Worm (Caenorhabditis elegans) whole organism, young adult: ENCODE data around the gene hpo-31.

Experiments used
- C06A6.2 ChIP-seq: fragments of 200-800 bp; sonication (Bioruptor generic); conservative IDR thresholded peaks from 2 replicates; pipeline ENCODE4 v1.3.6; 2022; ENCODE audit warnings: missing genetic modification characterization, missing compliant biosample characterization
- C17E4.6 ChIP-seq: fragments of 200-800 bp; sonication (Bioruptor generic); IDR thresholded peaks from 2 replicates; pipeline ENCODE4 v1.3.6; 2022; ENCODE audit warnings: missing genetic modification reagents, missing genetic modification characterization, missing compliant biosample characterization
- F22D6.2 ChIP-seq: sonication (generic microtip); optimal IDR thresholded peaks from 2 replicates; lab custom pipeline; 2016; ENCODE audit warnings: mild to moderate bottlenecking, missing genetic modification characterization, missing compliant biosample characterization
- F39B2.1 ChIP-seq: fragments of 200-800 bp; sonication (Bioruptor generic); IDR thresholded peaks from 2 replicates; pipeline ENCODE4 v1.3.6; 2022; ENCODE audit warnings: missing genetic modification reagents, missing genetic modification characterization, missing compliant biosample characterization
- F55B11.4 ChIP-seq: sonication (generic microtip); optimal IDR thresholded peaks from 2 replicates; lab custom pipeline; 2016; ENCODE audit warnings: missing compliant biosample characterization, missing genetic modification characterization, borderline replicate concordance; ENCODE audit not compliant: insufficient read depth
- F57A8.1 ChIP-seq: fragments of 200-800 bp; sonication (Bioruptor generic); optimal IDR thresholded peaks from 2 replicates; lab custom pipeline; 2018; ENCODE audit warnings: mild to moderate bottlenecking, missing genetic modification characterization, moderate library complexity, missing compliant biosample characterization
- K11D2.4 ChIP-seq: fragments of 200-800 bp; sonication (Bioruptor generic); IDR thresholded peaks from 2 replicates; pipeline ENCODE4 v1.3.6; 2022; ENCODE audit warnings: missing genetic modification reagents, missing genetic modification characterization, missing compliant biosample characterization
- Y53G8AR.9 ChIP-seq: fragments of 200-800 bp; sonication (Bioruptor generic); conservative IDR thresholded peaks from 2 replicates; pipeline ENCODE4 v1.3.6; 2022; ENCODE audit warnings: missing genetic modification reagents, missing genetic modification characterization, missing compliant biosample characterization
- Y56A3A.18 ChIP-seq: fragments of 200-800 bp; sonication (Bioruptor generic); IDR thresholded peaks from 2 replicates; pipeline ENCODE4 v1.3.6; 2022; ENCODE audit warnings: missing genetic modification reagents, missing genetic modification characterization, missing compliant biosample characterization
- Y67H2A.10 ChIP-seq: fragments of 200-800 bp; sonication (Bioruptor generic); conservative IDR thresholded peaks from 2 replicates; pipeline ENCODE4 v1.3.6; 2022; ENCODE audit warnings: missing genetic modification reagents, missing genetic modification characterization, missing compliant biosample characterization
- Y79H2A.3 ChIP-seq: fragments of 200-800 bp; sonication (Bioruptor generic); conservative IDR thresholded peaks from 2 replicates; pipeline ENCODE4 v1.3.6; 2022; ENCODE audit warnings: missing genetic modification reagents, missing genetic modification characterization, missing compliant biosample characterization
- Y95B8A.8 ChIP-seq: fragments of 200-800 bp; sonication (Bioruptor generic); IDR thresholded peaks from 2 replicates; pipeline ENCODE4 v1.3.6; 2022; ENCODE audit warnings: missing genetic modification reagents, missing genetic modification characterization, missing compliant biosample characterization
- atf-7 ChIP-seq: sonication (generic microtip); optimal IDR thresholded peaks from 2 replicates; lab custom pipeline; 2017; ENCODE audit warnings: mild to moderate bottlenecking, missing genetic modification characterization, missing compliant biosample characterization
- attf-5 ChIP-seq: fragments of 200-800 bp; sonication (Bioruptor generic); optimal IDR thresholded peaks from 2 replicates; lab custom pipeline; 2018; ENCODE audit warnings: mild to moderate bottlenecking, missing genetic modification characterization, missing compliant biosample characterization
- ceh-58 ChIP-seq: fragments of 200-800 bp; sonication (Bioruptor generic); IDR thresholded peaks from 2 replicates; pipeline ENCODE4 v1.3.6; 2022; ENCODE audit warnings: missing genetic modification characterization, missing compliant biosample characterization
- dpff-1 ChIP-seq: sonication (generic microtip); optimal IDR thresholded peaks from 2 replicates; lab custom pipeline; 2017; ENCODE audit warnings: mild to moderate bottlenecking, missing genetic modification characterization, missing compliant biosample characterization
- dpl-1 ChIP-seq: fragments of 150-350 bp; optimal IDR thresholded peaks from 2 replicates; lab custom pipeline; 2014; ENCODE audit warnings: missing biosample characterization, missing genetic modification reagents, missing genetic modification characterization
- egl-18 ChIP-seq: fragments of 200-800 bp; sonication (Bioruptor generic); IDR thresholded peaks from 2 replicates; pipeline ENCODE4 v1.3.6; 2022; ENCODE audit warnings: missing genetic modification reagents, missing genetic modification characterization, missing compliant biosample characterization
- egrh-3 ChIP-seq: fragments of 200-800 bp; sonication (Bioruptor generic); IDR thresholded peaks from 2 replicates; pipeline ENCODE4 v1.3.6; 2022; ENCODE audit warnings: missing genetic modification reagents, missing genetic modification characterization, missing compliant biosample characterization
- ets-4 ChIP-seq: fragments of 200-800 bp; sonication (Bioruptor generic); optimal IDR thresholded peaks from 2 replicates; lab custom pipeline; 2018; ENCODE audit warnings: mild to moderate bottlenecking, missing genetic modification characterization, missing compliant biosample characterization
- fkh-3 ChIP-seq: sonication (generic microtip); optimal IDR thresholded peaks from 2 replicates; lab custom pipeline; 2016; ENCODE audit warnings: mild to moderate bottlenecking, missing genetic modification characterization, missing compliant biosample characterization
- gei-17 ChIP-seq: fragments of 200-800 bp; sonication (Bioruptor generic); optimal IDR thresholded peaks from 2 replicates; lab custom pipeline; 2018; ENCODE audit warnings: mild to moderate bottlenecking, missing genetic modification characterization, missing compliant biosample characterization
- him-1 ChIP-seq: sonication (generic microtip); optimal IDR thresholded peaks from 2 replicates; lab custom pipeline; 2016; ENCODE audit warnings: missing genotype, missing genetic modification reagents, missing genetic modification characterization, missing compliant biosample characterization
- hlh-26 ChIP-seq: fragments of 200-800 bp; sonication (Bioruptor generic); conservative IDR thresholded peaks from 2 replicates; pipeline ENCODE4 v1.3.6; 2022; ENCODE audit warnings: missing genetic modification reagents, missing genetic modification characterization, missing compliant biosample characterization
- let-526 ChIP-seq: fragments of 200-800 bp; sonication (Bioruptor generic); IDR thresholded peaks from 2 replicates; pipeline ENCODE4 v1.3.6; 2022; ENCODE audit warnings: missing genetic modification reagents, missing genetic modification characterization, missing compliant biosample characterization
- let-607 ChIP-seq, 2 experiments: fragments of 200-800 bp in 1 of 2; sonication (Bioruptor generic) in 1 of 2; sonication (generic microtip) in 1 of 2; optimal IDR thresholded peaks; 2 replicates each; lab custom pipeline; 2016 to 2018; ENCODE audit warnings: mild to moderate bottlenecking in 2 of 2, missing compliant biosample characterization in 2 of 2, missing genetic modification characterization in 2 of 2, moderate library complexity in 2 of 2, missing genotype in 1 of 2
- lin-26 ChIP-seq: fragments of 200-800 bp; sonication (Bioruptor generic); IDR thresholded peaks from 2 replicates; pipeline ENCODE4 v1.3.6; 2022; ENCODE audit warnings: missing genetic modification reagents, missing genetic modification characterization, missing compliant biosample characterization
- lin-35 ChIP-seq, 3 experiments: fragments of 150-350 bp in 2 of 3; sonication (generic microtip) in 1 of 3; optimal IDR thresholded peaks; 2 replicates each; lab custom pipeline; 2014 to 2018; ENCODE audit warnings: missing biosample characterization in 3 of 3, missing genetic modification characterization in 3 of 3, missing genetic modification reagents in 3 of 3
- lin-40 ChIP-seq: sonication (generic microtip); optimal IDR thresholded peaks from 2 replicates; lab custom pipeline; 2016; ENCODE audit warnings: missing genetic modification characterization, mild to moderate bottlenecking, missing compliant biosample characterization, missing genotype, missing genetic modification reagents
- lir-1 ChIP-seq: fragments of 200-800 bp; sonication (Bioruptor generic); conservative IDR thresholded peaks from 2 replicates; pipeline ENCODE4 v1.3.6; 2022; ENCODE audit warnings: missing genetic modification reagents, missing genetic modification characterization, missing compliant biosample characterization
- madf-10 ChIP-seq: sonication (generic microtip); optimal IDR thresholded peaks from 2 replicates; lab custom pipeline; 2016; ENCODE audit warnings: mild to moderate bottlenecking, missing genetic modification characterization, missing compliant biosample characterization
- mel-28 ChIP-seq: sonication (generic microtip); optimal IDR thresholded peaks from 2 replicates; lab custom pipeline; 2016; ENCODE audit warnings: borderline replicate concordance, mild to moderate bottlenecking, missing genetic modification characterization, missing compliant biosample characterization
- mxl-1 ChIP-seq: sonication (generic microtip); optimal IDR thresholded peaks from 2 replicates; lab custom pipeline; 2016; ENCODE audit warnings: missing genetic modification characterization, missing compliant biosample characterization
- nfya-2 ChIP-seq: fragments of 200-800 bp; sonication (Bioruptor generic); IDR thresholded peaks from 2 replicates; pipeline ENCODE4 v1.3.6; 2022; ENCODE audit warnings: missing genetic modification reagents, missing genetic modification characterization, missing compliant biosample characterization
- nhr-179 ChIP-seq: sonication (generic microtip); optimal IDR thresholded peaks from 2 replicates; lab custom pipeline; 2016; ENCODE audit warnings: mild to moderate bottlenecking, missing genetic modification characterization, missing compliant biosample characterization
- nhr-80 ChIP-seq: sonication (generic microtip); optimal IDR thresholded peaks from 2 replicates; lab custom pipeline; 2016; ENCODE audit warnings: missing genetic modification characterization, missing compliant biosample characterization
- pha-4 ChIP-seq: fragments of 150-350 bp; sonication (generic microtip); optimal IDR thresholded peaks from 2 replicates; lab custom pipeline; 2014; ENCODE audit warnings: missing biosample characterization, missing genetic modification reagents, missing genetic modification characterization
- rcor-1 ChIP-seq: fragments of 200-800 bp; sonication (Bioruptor generic); IDR thresholded peaks from 2 replicates; pipeline ENCODE4 v1.3.6; 2022; ENCODE audit warnings: missing genetic modification reagents, missing genetic modification characterization, missing compliant biosample characterization
- rec-8 ChIP-seq, 2 experiments: sonication (generic microtip); optimal IDR thresholded peaks; 2 replicates each; lab custom pipeline; 2016; ENCODE audit warnings: mild to moderate bottlenecking in 2 of 2, missing genetic modification characterization in 2 of 2, missing genetic modification reagents in 2 of 2, missing genotype in 2 of 2, missing biosample characterization in 1 of 2, missing compliant biosample characterization in 1 of 2, moderate library complexity in 1 of 2
- rpc-1 ChIP-seq, 2 experiments: fragments of 150-350 bp in 1 of 2; sonication (generic microtip) in 1 of 2; optimal IDR thresholded peaks; 2 replicates each; lab custom pipeline; 2014 to 2018; ENCODE audit warnings: missing biosample characterization in 1 of 2, missing genetic modification characterization in 1 of 2, missing genetic modification reagents in 1 of 2, missing genotype in 1 of 2
- sdz-38 ChIP-seq: sonication (generic microtip); optimal IDR thresholded peaks from 2 replicates; lab custom pipeline; 2016; ENCODE audit warnings: missing genotype, missing genetic modification characterization, missing compliant biosample characterization
- snpc-3.4 ChIP-seq: sonication (generic microtip); optimal IDR thresholded peaks from 2 replicates; lab custom pipeline; 2017; ENCODE audit warnings: missing genetic modification characterization, mild to moderate bottlenecking, missing compliant biosample characterization, antibody characterized with exemption, moderate library complexity, missing genotype, missing genetic modification reagents
- unc-130 ChIP-seq: sonication (generic microtip); optimal IDR thresholded peaks from 2 replicates; lab custom pipeline; 2016; ENCODE audit warnings: missing genetic modification reagents, missing genetic modification characterization, missing compliant biosample characterization
- unc-62 ChIP-seq: fragments of 150-350 bp; optimal IDR thresholded peaks from 2 replicates; lab custom pipeline; 2014; ENCODE audit warnings: missing biosample characterization, missing genetic modification reagents, missing genetic modification characterization
- ztf-22 ChIP-seq: fragments of 200-800 bp; sonication (Bioruptor generic); optimal IDR thresholded peaks from 2 replicates; lab custom pipeline; 2018; ENCODE audit warnings: mild to moderate bottlenecking, missing genetic modification characterization, moderate library complexity, missing compliant biosample characterization
- ztf-25 ChIP-seq: fragments of 200-800 bp; sonication (Bioruptor generic); IDR thresholded peaks from 2 replicates; pipeline ENCODE4 v1.3.6; 2022; ENCODE audit warnings: missing genetic modification reagents, missing genetic modification characterization, missing compliant biosample characterization
- ztf-3 ChIP-seq: fragments of 200-800 bp; sonication (Bioruptor generic); optimal IDR thresholded peaks from 2 replicates; lab custom pipeline; 2018; ENCODE audit warnings: mild to moderate bottlenecking, missing genetic modification characterization, missing compliant biosample characterization
- ztf-6 ChIP-seq: fragments of 200-800 bp; sonication (Bioruptor generic); IDR thresholded peaks from 2 replicates; pipeline ENCODE4 v1.3.6; 2022; ENCODE audit warnings: missing genetic modification reagents, missing genetic modification characterization, missing compliant biosample characterization

The hpo-31 gene

DNA sequence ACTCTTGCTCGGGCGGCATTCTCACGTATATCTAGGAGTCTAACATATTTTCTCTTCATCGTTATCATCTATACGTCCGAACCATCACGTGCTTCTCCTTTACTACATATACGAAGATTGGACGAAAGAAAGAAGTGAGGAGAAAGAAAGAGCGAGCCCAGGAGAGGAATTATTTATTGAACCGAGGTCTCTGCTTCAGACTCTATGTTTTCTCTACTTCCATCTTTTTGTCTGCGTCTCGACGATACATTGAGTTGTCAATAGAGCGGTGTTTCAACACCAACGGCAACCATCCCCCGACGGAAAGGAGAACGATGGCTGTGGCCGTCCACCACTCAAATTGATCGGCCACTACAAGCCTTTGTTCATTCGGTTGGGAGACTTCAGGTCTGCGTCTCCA, 33.5 kb upstream of the hpo-31 start (continued):
- TF ChIP-seq sdz-38 (tag; lab: Kevin White, UChicago) = no peak
- no peak for TF ChIP-seq dpff-1 (tag; lab: Kevin White, UChicago)
- TF ChIP-seq let-526 (GFP tag; lab: Robert Waterston, UW) = peak; percentile 61; the same call in 1 of the 2 replicates
- no peak for TF ChIP-seq him-1 (tag; lab: Kevin White, UChicago)
- TF ChIP-seq nhr-179 (tag; lab: Kevin White, UChicago) = no peak
- TF ChIP-seq lir-1 (GFP tag; lab: Robert Waterston, UW) = no peak
- TF ChIP-seq lin-40 = peak; percentile 62
- TF ChIP-seq Y53G8AR.9 (GFP tag; lab: Robert Waterston, UW) = no peak
- no peak for TF ChIP-seq pha-4
- TF ChIP-seq unc-62 (GFP tag; lab: Kevin White, UChicago) = peak; percentile 44
- no peak for TF ChIP-seq gei-17 (GFP tag; lab: Kevin White, UChicago)
- no peak for TF ChIP-seq ztf-25 (GFP tag; lab: Robert Waterston, UW)
- peak; percentile 61 for TF ChIP-seq madf-10
- TF ChIP-seq Y95B8A.8 (GFP tag; lab: Robert Waterston, UW) = peak; percentile 73; the same call in 1 of the 2 replicates
- no peak for TF ChIP-seq unc-130 (GFP tag; lab: Kevin White, UChicago)
- no peak for TF ChIP-seq ceh-58
- no peak for TF ChIP-seq ztf-3 (GFP tag; lab: Kevin White, UChicago)
- no peak for TF ChIP-seq F55B11.4
- TF ChIP-seq lin-35 (GFP tag; optimal IDR thresholded peaks at IDR 0.05; lab: Kevin White, UChicago) = peak in 1 of 3 experiments; percentile 56
- TF ChIP-seq C17E4.6 (GFP tag; lab: Robert Waterston, UW) = no peak
- TF ChIP-seq ztf-6 (GFP tag; lab: Robert Waterston, UW) = no peak
- no peak for TF ChIP-seq Y79H2A.3
- TF ChIP-seq dpl-1 = peak; percentile 1
- no peak for TF ChIP-seq egl-18 (GFP tag; lab: Robert Waterston, UW)
- TF ChIP-seq rpc-1 (optimal IDR thresholded peaks at IDR 0.05; lab: Kevin White, UChicago) = no peak
- TF ChIP-seq rpc-1 (tag; optimal IDR thresholded peaks at IDR 0.05; lab: Kevin White, UChicago) = no peak
- peak in 1 of 2 experiments; percentile 41 for TF ChIP-seq let-607 (tag; optimal IDR thresholded peaks at IDR 0.05; lab: Kevin White, UChicago)
- TF ChIP-seq hlh-26 (GFP tag; lab: Robert Waterston, UW) = no peak
- TF ChIP-seq mel-28 = no peak
- no peak for TF ChIP-seq F57A8.1 (GFP tag; lab: Kevin White, UChicago)
- peak; percentile 24; the same call in 1 of the 2 replicates for TF ChIP-seq rcor-1
- no peak for TF ChIP-seq F22D6.2 (tag; lab: Kevin White, UChicago)
- TF ChIP-seq lin-26 (GFP tag; lab: Robert Waterston, UW) = no peak; the same call in 1 of the 2 replicates
- peak; percentile 93 for TF ChIP-seq nhr-80 (tag; lab: Kevin White, UChicago)
- no peak for TF ChIP-seq snpc-3.4 (tag; lab: Kevin White, UChicago)
- no peak for TF ChIP-seq F39B2.1 (GFP tag; lab: Robert Waterston, UW)
- no peak for TF ChIP-seq C06A6.2 (GFP tag; lab: Robert Waterston, UW)
- TF ChIP-seq attf-5 = peak; percentile 93
- TF ChIP-seq ets-4 (GFP tag; lab: Kevin White, UChicago) = no peak
- no peak for TF ChIP-seq rec-8 (tag; optimal IDR thresholded peaks at IDR 0.05; lab: Kevin White, UChicago)
- TF ChIP-seq Y56A3A.18 (GFP tag; lab: Robert Waterston, UW) = 0 out of 2 replicates have a peak, but pooled peaks have one; percentile 51
- no peak for TF ChIP-seq Y67H2A.10
- TF ChIP-seq egrh-3 (GFP tag; lab: Robert Waterston, UW) = no peak
- no peak for TF ChIP-seq nfya-2 (GFP tag; lab: Robert Waterston, UW)
- TF ChIP-seq K11D2.4 (GFP tag; lab: Robert Waterston, UW) = 0 out of 2 replicates have a peak, but pooled peaks have one; percentile 27
- no peak for TF ChIP-seq ztf-22 (GFP tag; lab: Kevin White, UChicago)
- no peak for TF ChIP-seq mxl-1
- TF ChIP-seq atf-7 (tag; lab: Kevin White, UChicago) = no peak
- no peak for TF ChIP-seq fkh-3 (tag; lab: Kevin White, UChicago)
